Worm (Caenorhabditis elegans): ENCODE results near the gene srd-13.

DNA sequence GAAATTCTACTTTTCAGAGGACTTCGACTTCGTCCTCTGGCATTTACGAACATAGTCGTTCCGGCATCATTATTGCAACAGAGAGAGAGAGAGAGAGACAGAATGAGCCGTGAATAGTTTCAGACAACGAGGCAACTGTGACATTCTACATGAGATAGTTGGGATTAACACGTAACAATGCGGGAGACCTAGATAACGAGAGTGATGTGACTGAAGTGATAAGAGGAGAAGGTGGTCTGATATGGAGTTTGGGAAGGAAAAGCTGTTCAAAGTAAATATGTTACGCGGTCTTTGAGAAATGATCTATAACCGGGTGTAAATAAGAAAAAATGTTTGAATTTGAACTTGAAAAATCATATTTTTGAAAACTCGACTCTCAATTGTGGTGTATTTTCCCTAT is 24.0 kb upstream of the srd-13 start:
- TF ChIP-seq aly-2 (tag; optimal IDR thresholded peaks at IDR 0.05) (no peak), Y55F3AM.14 (GFP tag; optimal IDR thresholded peaks at IDR 0.05) (no peak), unc-62 (GFP tag; optimal IDR thresholded peaks at IDR 0.05) (no peak), ztf-4 (tag; optimal IDR thresholded peaks at IDR 0.05) (no peak), nhr-12 (tag; optimal IDR thresholded peaks at IDR 0.05) (no peak), blmp-1 (tag; optimal IDR thresholded peaks at IDR 0.05; ENCODE audit: insufficient read depth) (no peak), nhr-77 (tag; optimal IDR thresholded peaks at IDR 0.05) (no peak), unc-55 (GFP tag; optimal IDR thresholded peaks at IDR 0.05) (no peak)
